Worm (Caenorhabditis elegans) whole organism, L4/young adult: ENCODE data around the gene Y73B6BL.44.
A peak's percentile ranks its signal among the peaks of the same experiment; 100 is the strongest.

ENCODE experiments used
- W03F9.2 ChIP-seq: fragments of 150-350 bp; optimal IDR thresholded peaks from 2 replicates; lab custom pipeline; 2014; ENCODE audit warnings: missing biosample characterization, missing genetic modification characterization
- dao-5 ChIP-seq: sonication (generic microtip); optimal IDR thresholded peaks from 2 replicates; lab custom pipeline; 2016; ENCODE audit warnings: missing genotype, missing genetic modification characterization, moderate library complexity, missing compliant biosample characterization
- him-1 ChIP-seq: sonication (generic microtip); optimal IDR thresholded peaks from 2 replicates; lab custom pipeline; 2016; ENCODE audit warnings: missing genotype, missing genetic modification reagents, missing genetic modification characterization, missing compliant biosample characterization

The Y73B6BL.44 gene

ce11 chrIV:6506424-6506823 is 13.0 kb downstream of the Y73B6BL.44 start, which contains the start of gene pqn-89:
pqn-89 (plus strand) TSS chrIV:6506724.
- TF ChIP-seq dao-5 (tag; lab: Kevin White, UChicago), result no peak
- no peak for TF ChIP-seq W03F9.2
- no peak for TF ChIP-seq him-1 (tag; lab: Kevin White, UChicago)

ce11 chrIV:6511767-6512166 is 18.4 kb downstream of the Y73B6BL.44 start:
- TF ChIP-seq him-1 (tag; lab: Kevin White, UChicago) (no peak), W03F9.2 (no peak), dao-5 (tag; lab: Kevin White, UChicago) (no peak)

- TF ChIP-seq dao-5 (tag; lab: Kevin White, UChicago), result no peak
- no peak for TF ChIP-seq W03F9.2
- TF ChIP-seq him-1 (tag; lab: Kevin White, UChicago), result no peak
These were observed 21.3 kb downstream of the Y73B6BL.44 start for ce11 chrIV:6514700-6515099.

- no peak for TF ChIP-seq dao-5 (tag; lab: Kevin White, UChicago)
- no peak for TF ChIP-seq W03F9.2
- no peak for TF ChIP-seq him-1 (tag; lab: Kevin White, UChicago)
These were observed 24.5 kb downstream of the Y73B6BL.44 start, which contains the start of gene C01G5.7 for ce11 chrIV:6517859-6518258. C01G5.7 (plus strand) TSS chrIV:6518159.

ce11 chrIV:6519593-6519992 is 26.2 kb downstream of the Y73B6BL.44 start, which contains the start of gene C01G5.9:
C01G5.9 (plus strand) TSS chrIV:6519893.
- TF ChIP-seq him-1 (tag; lab: Kevin White, UChicago) (no peak), dao-5 (tag; lab: Kevin White, UChicago) (no peak), W03F9.2 (no peak)

ce11 chrIV:6522305-6522917 is 29.0 kb downstream of the Y73B6BL.44 start, which contains the start of gene ddi-1:
ddi-1 (plus strand) TSS chrIV:6522867.
- TF ChIP-seq dao-5 (tag; lab: Kevin White, UChicago) (no peak), W03F9.2 (peak; percentile 0), him-1 (tag; lab: Kevin White, UChicago) (no peak)

- TF ChIP-seq dao-5 (tag; lab: Kevin White, UChicago) (no peak), W03F9.2 (no peak), him-1 (tag; lab: Kevin White, UChicago) (no peak)
These were observed 30.4 kb downstream of the Y73B6BL.44 start for ce11 chrIV:6523773-6524172.

- TF ChIP-seq W03F9.2 (no peak), dao-5 (tag; lab: Kevin White, UChicago) (no peak), him-1 (tag; lab: Kevin White, UChicago) (no peak)
These were observed 31.1 kb downstream of the Y73B6BL.44 start, which contains the start of gene C01G5.5 for ce11 chrIV:6524531-6524930. C01G5.5 (plus strand) TSS chrIV:6524610.

- no peak for TF ChIP-seq W03F9.2
- TF ChIP-seq dao-5 (tag; lab: Kevin White, UChicago), result no peak
- no peak for TF ChIP-seq him-1 (tag; lab: Kevin White, UChicago)
These were observed 33.1 kb downstream of the Y73B6BL.44 start for ce11 chrIV:6526522-6526921.

ce11 chrIV:6528202-6528601 is 34.8 kb downstream of the Y73B6BL.44 start:
- TF ChIP-seq dao-5 (tag; lab: Kevin White, UChicago), result no peak
- no peak for TF ChIP-seq him-1 (tag; lab: Kevin White, UChicago)

ce11 chrIV:6529832-6530231 is 36.4 kb downstream of the Y73B6BL.44 start:
- TF ChIP-seq him-1 (tag; lab: Kevin White, UChicago), result no peak
- no peak for TF ChIP-seq W03F9.2
- TF ChIP-seq dao-5 (tag; lab: Kevin White, UChicago), result no peak

ce11 chrIV:6531450-6531849 is 38.1 kb downstream of the Y73B6BL.44 start, which contains the start of gene C01G5.4:
C01G5.4 (plus strand) TSS chrIV:6531750.
- TF ChIP-seq him-1 (tag; lab: Kevin White, UChicago) (no peak), W03F9.2 (no peak), dao-5 (tag; lab: Kevin White, UChicago) (no peak)

ce11 chrIV:6535908-6536307 is 42.5 kb downstream of the Y73B6BL.44 start, which contains the start of gene C01G5.3:
C01G5.3 (plus strand) TSS chrIV:6536208.
- TF ChIP-seq him-1 (tag; lab: Kevin White, UChicago) (no peak), dao-5 (tag; lab: Kevin White, UChicago) (no peak), W03F9.2 (no peak)

- TF ChIP-seq W03F9.2 (no peak), him-1 (tag; lab: Kevin White, UChicago) (no peak), dao-5 (tag; lab: Kevin White, UChicago) (no peak)
These were observed 48.0 kb downstream of the Y73B6BL.44 start, which contains the start of gene C01G5.25 for ce11 chrIV:6541435-6541834. C01G5.25 (plus strand) TSS chrIV:6541684.
